Fruit fly (Drosophila melanogaster): Measurements from ENCODE around the gene CG13775.

CG13775 gene

DNA sequence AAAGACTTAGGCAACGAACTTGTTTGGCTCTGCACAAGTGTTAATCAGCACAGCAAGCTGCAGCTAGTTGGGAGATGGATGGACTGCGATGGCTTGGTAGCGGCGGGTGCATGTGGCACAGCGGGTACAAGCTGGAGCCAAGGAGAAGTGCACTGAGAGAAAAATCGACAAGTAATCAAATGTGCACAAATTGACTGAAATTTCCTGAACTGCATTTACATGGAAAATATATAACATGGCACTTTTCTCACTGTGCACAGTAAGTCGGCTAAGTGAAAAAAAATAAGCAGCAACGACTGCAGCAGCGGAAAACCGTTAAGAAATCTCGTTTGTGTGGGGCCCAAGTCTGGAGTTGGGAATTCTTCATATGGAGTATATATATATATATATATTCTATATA, 34.3 kb upstream of the CG13775 start (continued):
- TF ChIP-seq acj6 (GFP tag; optimal IDR thresholded peaks at IDR 0.05) (peak; percentile 62), eg (GFP tag; IDR thresholded peaks at IDR 0.05) (peak; percentile 83), CG32006 (GFP tag; optimal IDR thresholded peaks at IDR 0.05) (peak; percentile 76), CG6808 (GFP tag; optimal IDR thresholded peaks at IDR 0.05) (peak; percentile 65), CG6854 (GFP tag; optimal IDR thresholded peaks at IDR 0.05) (no peak), Blimp-1 (GFP tag; optimal IDR thresholded peaks at IDR 0.05) (no peak), CG6163 (GFP tag; IDR thresholded peaks at IDR 0.05) (peak; percentile 88), Smox (GFP tag; optimal IDR thresholded peaks at IDR 0.05) (peak; percentile 12), CG3919 (GFP tag; optimal IDR thresholded peaks at IDR 0.05) (peak; percentile 79), lz (GFP tag; optimal IDR thresholded peaks at IDR 0.05) (no peak), Sox14 (GFP tag; optimal IDR thresholded peaks at IDR 0.05) (peak; percentile 67), CG8119 (GFP tag; IDR thresholded peaks at IDR 0.05) (peak; percentile 75), Gug (GFP tag; IDR thresholded peaks at IDR 0.05) (peak; percentile 63), pdm3 (GFP tag; optimal IDR thresholded peaks at IDR 0.05) (peak; percentile 65), CG31627 (GFP tag; optimal IDR thresholded peaks at IDR 0.05) (peak; percentile 11), Sox15 (GFP tag; optimal IDR thresholded peaks at IDR 0.05) (peak; percentile 20), fkh (GFP tag; optimal IDR thresholded peaks at IDR 0.05) (no peak), CG1621 (tag; optimal IDR thresholded peaks at IDR 0.05) (peak; percentile 66), fd59A (GFP tag; optimal IDR thresholded peaks at IDR 0.05) (peak; percentile 54), Hr38 (GFP tag; optimal IDR thresholded peaks at IDR 0.05) (no peak), OdsH (GFP tag; optimal IDR thresholded peaks at IDR 0.05) (peak; percentile 66), CG16779 (tag; optimal IDR thresholded peaks at IDR 0.05) (peak; percentile 44), CG4318 (GFP tag; optimal IDR thresholded peaks at IDR 0.05) (peak; percentile 44), CG6792 (GFP tag; optimal IDR thresholded peaks at IDR 0.05) (peak; percentile 66), ss (GFP tag; optimal IDR thresholded peaks at IDR 0.05) (peak; percentile 61 to 75), Hr4 (GFP tag; optimal IDR thresholded peaks at IDR 0.05) (peak; percentile 76), vri (GFP tag; optimal IDR thresholded peaks at IDR 0.05) (no peak), topi (GFP tag; optimal IDR thresholded peaks at IDR 0.05) (peak; percentile 54), CG7368 (GFP tag; optimal IDR thresholded peaks at IDR 0.05) (peak; percentile 50), net (GFP tag; optimal IDR thresholded peaks at IDR 0.05) (peak; percentile 77), svp (GFP tag) (peak; percentile 55)

DNA sequence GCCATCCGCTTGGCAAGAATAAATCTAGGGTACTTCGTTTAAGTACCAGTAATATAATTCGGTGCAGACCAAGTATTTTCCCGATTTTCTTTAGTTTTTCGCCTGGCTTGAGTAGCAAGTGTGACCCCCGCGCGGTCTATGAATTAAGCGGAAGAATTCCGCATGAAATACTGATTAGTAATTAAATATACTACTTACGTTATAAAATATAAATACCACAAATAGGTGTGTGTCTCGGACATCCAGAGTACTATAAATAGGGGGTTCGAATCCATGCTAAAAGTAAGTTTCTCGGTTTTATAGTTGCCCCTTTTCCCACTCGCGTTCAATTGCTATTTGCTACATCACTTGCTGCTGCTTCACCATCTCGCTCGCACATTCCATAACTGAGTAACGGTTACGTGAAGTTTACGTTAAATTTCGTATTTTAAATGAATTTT, 14.9 kb upstream of the CG13775 start, which contains the start of gene snRNP-U1-70K:
Gene snRNP-U1-70K, minus strand, starts transcription at position 141 of the 440 bp plus-strand sequence.
- TF ChIP-seq Ets21C (GFP tag; optimal IDR thresholded peaks at IDR 0.05) (no peak), lz (GFP tag; optimal IDR thresholded peaks at IDR 0.05) (no peak), svp (GFP tag) (no peak), topi (GFP tag; optimal IDR thresholded peaks at IDR 0.05) (no peak), spab (GFP tag; optimal IDR thresholded peaks at IDR 0.05) (no peak), Met (GFP tag; optimal IDR thresholded peaks at IDR 0.05) (no peak), CG10669 (GFP tag; optimal IDR thresholded peaks at IDR 0.05) (no peak), CG4318 (GFP tag; optimal IDR thresholded peaks at IDR 0.05) (no peak), CG3919 (GFP tag; optimal IDR thresholded peaks at IDR 0.05) (no peak), CG9139 (GFP tag; optimal IDR thresholded peaks at IDR 0.05) (no peak), fkh (GFP tag; optimal IDR thresholded peaks at IDR 0.05) (no peak), Sox102F (GFP tag; optimal IDR thresholded peaks at IDR 0.05) (no peak), CG10631 (GFP tag; optimal IDR thresholded peaks at IDR 0.05) (no peak), Eip75B (GFP tag; optimal IDR thresholded peaks at IDR 0.05) (no peak), eg (GFP tag; IDR thresholded peaks at IDR 0.05) (no peak), esn (GFP tag; optimal IDR thresholded peaks at IDR 0.05) (no peak)
